Worm (Caenorhabditis elegans) whole organism, early embryonic: ENCODE results near the gene panl-2.

Experiments used
- B0310.2 ChIP-seq: sonication (generic microtip); optimal IDR thresholded peaks from 2 replicates; lab custom pipeline; 2016; ENCODE audit warnings: mild to moderate bottlenecking, missing genetic modification characterization, missing compliant biosample characterization
- aly-1 ChIP-seq: sonication (generic microtip); optimal IDR thresholded peaks from 2 replicates; lab custom pipeline; 2016; ENCODE audit warnings: missing genetic modification characterization, missing compliant biosample characterization
- ama-1 ChIP-seq: fragments of 150-350 bp; optimal IDR thresholded peaks from 2 replicates; lab custom pipeline; 2014
- ceh-36 ChIP-seq: sonication (generic microtip); optimal IDR thresholded peaks from 2 replicates; lab custom pipeline; 2016; ENCODE audit warnings: missing genetic modification characterization, inconsistent platforms, missing compliant biosample characterization
- hmbx-1 ChIP-seq: sonication (generic microtip); optimal IDR thresholded peaks from 2 replicates; lab custom pipeline; 2016; ENCODE audit warnings: mild to moderate bottlenecking, missing genetic modification characterization, missing compliant biosample characterization
- pes-1 ChIP-seq: fragments of 200-800 bp; sonication (Bioruptor generic); IDR thresholded peaks from 2 replicates; pipeline ENCODE4 v1.3.6; 2022; ENCODE audit warnings: missing genetic modification reagents, missing genetic modification characterization, missing compliant biosample characterization
- sea-1 ChIP-seq: fragments of 200-800 bp; sonication (Bioruptor generic); conservative IDR thresholded peaks from 2 replicates; pipeline ENCODE4 v1.3.6; 2022; ENCODE audit warnings: missing genetic modification characterization, missing compliant biosample characterization
- tbx-11 ChIP-seq: fragments of 200-800 bp; sonication (Bioruptor generic); IDR thresholded peaks from 2 replicates; pipeline ENCODE4 v1.3.6; 2022; ENCODE audit warnings: missing genetic modification characterization, missing compliant biosample characterization

DNA sequence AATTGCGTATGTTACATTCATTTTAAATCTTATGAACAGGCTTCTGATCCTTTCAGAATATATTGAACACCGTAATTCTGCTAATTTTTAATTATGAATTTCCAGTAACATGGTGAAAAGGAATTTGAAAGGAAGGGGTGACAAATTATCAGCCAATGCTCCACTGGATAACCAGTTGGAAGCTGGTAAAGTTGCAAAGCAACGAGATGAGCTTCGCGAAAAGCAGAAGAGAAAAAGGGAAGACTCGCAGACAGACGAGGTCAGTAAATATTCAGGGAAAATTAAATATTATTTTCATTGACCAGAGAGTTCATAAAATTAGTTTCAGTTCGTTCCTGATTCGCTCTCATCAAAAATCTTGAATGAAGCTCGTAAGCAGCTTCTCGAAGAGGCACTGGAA lies 36.0 kb downstream of the panl-2 start, which contains the start of gene byn-1:
- TF ChIP-seq aly-1 (no peak), sea-1 (GFP tag; lab: Robert Waterston, UW) (no peak), pes-1 (no peak), ama-1 (lab: Kevin White, UChicago) (peak; percentile 26), B0310.2 (tag; lab: Kevin White, UChicago) (no peak), tbx-11 (no peak), hmbx-1 (no peak), ceh-36 (no peak)
